Fruit fly (Drosophila melanogaster): ENCODE data around the gene HLH3B.

The HLH3B gene

dm6 chrX:2652124-2652923 is 29.2 kb downstream of the HLH3B start (continued):
- TF ChIP-seq ems (GFP tag; optimal IDR thresholded peaks at IDR 0.05) (no peak), dmrt11E (tag; optimal IDR thresholded peaks at IDR 0.05) (no peak), CG1647 (GFP tag; optimal IDR thresholded peaks at IDR 0.05) (no peak), CG11695 (GFP tag; IDR thresholded peaks at IDR 0.05) (no peak), chn (GFP tag; optimal IDR thresholded peaks at IDR 0.05) (no peak), Camta (GFP tag; optimal IDR thresholded peaks at IDR 0.05) (no peak), CG6683 (GFP tag; optimal IDR thresholded peaks at IDR 0.05) (no peak), Bteb2 (GFP tag; optimal IDR thresholded peaks at IDR 0.05) (no peak), CG12155 (GFP tag; optimal IDR thresholded peaks at IDR 0.05) (no peak), CG18011 (GFP tag; optimal IDR thresholded peaks at IDR 0.05) (no peak), caup (GFP tag; optimal IDR thresholded peaks at IDR 0.05; ENCODE audit: severe bottlenecking) (no peak), sima (GFP tag; optimal IDR thresholded peaks at IDR 0.05) (no peak)

dm6 chrX:2651128-2651527 is 30.4 kb downstream of the HLH3B start:
- TF ChIP-seq ken (GFP tag; IDR thresholded peaks at IDR 0.05) (no peak), CG2678 (tag; optimal IDR thresholded peaks at IDR 0.05) (no peak), ro (GFP tag; IDR thresholded peaks at IDR 0.05) (no peak), Med (GFP tag) (peak; percentile 69), crol (GFP tag; IDR thresholded peaks at IDR 0.05) (peak; percentile 60), CG3163 (GFP tag; optimal IDR thresholded peaks at IDR 0.05) (no peak), Fer1 (GFP tag; optimal IDR thresholded peaks at IDR 0.05) (no peak), hkb (optimal IDR thresholded peaks at IDR 0.05) (no peak), hkb (GFP tag; IDR thresholded peaks at IDR 0.05) (no peak), Sry-β (GFP tag; optimal IDR thresholded peaks at IDR 0.05) (no peak), pfk (GFP tag; optimal IDR thresholded peaks at IDR 0.05) (peak; percentile 83)

DNA sequence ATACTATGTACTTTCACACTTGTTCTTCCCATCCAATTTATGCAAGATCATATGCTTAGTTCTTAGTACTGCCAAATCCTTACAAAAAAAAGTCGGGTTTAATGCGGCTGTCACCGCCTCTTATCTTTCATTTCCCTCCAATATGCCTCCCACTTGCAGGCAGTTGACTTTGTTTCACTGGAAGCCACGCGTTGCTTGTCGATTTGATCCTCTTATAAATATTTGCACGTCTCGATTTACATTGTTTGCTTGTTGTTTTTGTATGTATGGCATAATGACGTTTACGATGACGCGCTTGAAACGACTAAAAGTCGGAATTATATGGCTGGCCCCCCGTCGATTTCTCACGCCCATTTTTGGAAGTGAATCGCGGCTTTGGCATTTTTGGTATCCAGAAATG is 32.6 kb downstream of the HLH3B start:
- TF ChIP-seq Asciz (GFP tag; optimal IDR thresholded peaks at IDR 0.05) (peak; percentile 5), Rfx (GFP tag; IDR thresholded peaks at IDR 0.05) (no peak), Adf1 (GFP tag; IDR thresholded peaks at IDR 0.05) (no peak), nom (GFP tag; optimal IDR thresholded peaks at IDR 0.05) (peak; percentile 1), NfI (GFP tag; optimal IDR thresholded peaks at IDR 0.05) (no peak), gem (tag; optimal IDR thresholded peaks at IDR 0.05) (peak; percentile 12)

dm6 chrX:2647950-2648613 is 33.4 kb downstream of the HLH3B start:
- no peak for TF ChIP-seq Fer1 (GFP tag; optimal IDR thresholded peaks at IDR 0.05)
- no peak for TF ChIP-seq Doc2 (GFP tag; IDR thresholded peaks at IDR 0.05)
- TF ChIP-seq Jarid2 (GFP tag; optimal IDR thresholded peaks at IDR 0.05), result no peak
- peak; percentile 2 for TF ChIP-seq Dip3 (GFP tag; optimal IDR thresholded peaks at IDR 0.05)
- TF ChIP-seq CG32532 (GFP tag; IDR thresholded peaks at IDR 0.05), result peak; percentile 36; the same call in 1 of the 2 replicates
- TF ChIP-seq CG14441 (GFP tag; IDR thresholded peaks at IDR 0.05), result 0 out of 2 replicates have a peak, but pooled peaks have one; percentile 17
- TF ChIP-seq dati (GFP tag; IDR thresholded peaks at IDR 0.05), result no peak
- 0 out of 2 replicates have a peak, but pooled peaks have one; percentile 7 for TF ChIP-seq H2.0 (GFP tag; IDR thresholded peaks at IDR 0.05)
- TF ChIP-seq CG34224 (GFP tag; IDR thresholded peaks at IDR 0.05; ENCODE audit: partially characterized antibody), result no peak
- no peak for TF ChIP-seq CG18262 (tag; optimal IDR thresholded peaks at IDR 0.05)
- no peak for TF ChIP-seq CG15601 (tag; optimal IDR thresholded peaks at IDR 0.05)
- TF ChIP-seq sens (GFP tag), result peak; percentile 25
- peak; percentile 51 for TF ChIP-seq nom (GFP tag; optimal IDR thresholded peaks at IDR 0.05)
- TF ChIP-seq ranshi (GFP tag; IDR thresholded peaks at IDR 0.05), result no peak
- TF ChIP-seq gcm (GFP tag; optimal IDR thresholded peaks at IDR 0.05), result no peak
- no peak for TF ChIP-seq dan (GFP tag; IDR thresholded peaks at IDR 0.05)
- peak; percentile 21; the same call in 1 of the 2 replicates for TF ChIP-seq slbo (GFP tag; IDR thresholded peaks at IDR 0.05)
- TF ChIP-seq CG32772 (GFP tag; IDR thresholded peaks at IDR 0.05), result no peak
- TF ChIP-seq CG31388 (GFP tag; optimal IDR thresholded peaks at IDR 0.05), result no peak
